Worm (Caenorhabditis elegans) whole organism, mixed stage, embryonic: ENCODE measurements around the gene F10D7.5.

ENCODE experiments used
- blmp-1 ChIP-seq: fragments of 150-350 bp; optimal IDR thresholded peaks from 2 replicates; lab custom pipeline; 2014; ENCODE audit warnings: missing biosample characterization, missing genetic modification characterization
- ceh-83 ChIP-seq: fragments of 200-800 bp; sonication (Bioruptor generic); optimal IDR thresholded peaks from 2 replicates; lab custom pipeline; 2018; ENCODE audit warnings: mild to moderate bottlenecking, missing genetic modification characterization, missing compliant biosample characterization
- unc-62 ChIP-seq: fragments of 150-350 bp; optimal IDR thresholded peaks from 2 replicates; lab custom pipeline; 2014; ENCODE audit warnings: missing biosample characterization, missing genetic modification reagents, missing genetic modification characterization

- TF ChIP-seq blmp-1 (tag; lab: Kevin White, UChicago) (no peak), unc-62 (GFP tag; lab: Kevin White, UChicago) (no peak), ceh-83 (GFP tag; lab: Kevin White, UChicago) (no peak)
These were observed 7.1 kb downstream of the F10D7.5 start for ce11 chrX:17384343-17384742.
